Fruit fly (Drosophila melanogaster) whole organism, prepupa: Measurements from ENCODE around the gene CG12502.

Experiments used
- CG11902 ChIP-seq: fragments of 200-800 bp; sonication (Bioruptor generic); optimal IDR thresholded peaks from 3 replicates; lab custom pipeline; 2016; ENCODE audit warnings: missing biosample characterization, missing genetic modification characterization
- CG31627 ChIP-seq: fragments of 200-800 bp; sonication (Bioruptor generic); optimal IDR thresholded peaks from 3 replicates; lab custom pipeline; 2016; ENCODE audit warnings: missing biosample characterization, missing genetic modification characterization
- CG8319 ChIP-seq: fragments of 200-800 bp; sonication (Bioruptor generic); optimal IDR thresholded peaks from 3 replicates; lab custom pipeline; 2016; ENCODE audit warnings: missing biosample characterization, missing genetic modification characterization
- Eip93F ChIP-seq: fragments of 200-800 bp; sonication (Bioruptor generic); optimal IDR thresholded peaks from 2 replicates; lab custom pipeline; 2016; ENCODE audit warnings: missing biosample characterization, mild to moderate bottlenecking, missing genetic modification characterization
- Lpt ChIP-seq: fragments of 200-800 bp; sonication (Bioruptor generic); optimal IDR thresholded peaks from 3 replicates; lab custom pipeline; 2016; ENCODE audit warnings: missing biosample characterization, missing genetic modification characterization
- lz ChIP-seq: fragments of 200-800 bp; sonication (Bioruptor generic); optimal IDR thresholded peaks from 3 replicates; lab custom pipeline; 2016; ENCODE audit warnings: missing biosample characterization, missing genetic modification characterization
- salr ChIP-seq, 2 experiments: fragments of 200-800 bp; sonication (Bioruptor generic); optimal IDR thresholded peaks; 3 replicates each; lab custom pipeline; 2016 to 2018; ENCODE audit warnings: missing biosample characterization in 2 of 2, missing genetic modification characterization in 2 of 2, mild to moderate bottlenecking in 1 of 2

DNA sequence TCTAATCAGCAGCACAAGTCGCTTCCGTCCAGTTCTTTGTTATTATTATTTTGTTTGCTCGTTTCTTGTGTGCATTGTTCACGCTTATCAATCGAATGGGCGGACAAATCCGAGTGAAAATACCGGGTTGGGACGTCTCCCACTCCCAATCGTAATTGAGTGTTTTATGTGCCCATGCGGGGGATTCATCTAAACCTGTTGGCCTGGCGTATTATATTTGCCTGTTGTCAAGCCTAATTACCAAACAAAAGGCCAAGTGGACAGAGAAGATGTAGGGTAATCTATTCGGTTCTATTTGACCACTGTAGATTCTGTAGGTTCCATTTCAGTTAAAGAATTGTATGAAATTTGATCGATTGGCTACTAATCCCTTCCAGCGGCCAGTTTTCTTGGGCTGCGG is 10.9 kb downstream of the CG12502 start:
- TF ChIP-seq Lpt (GFP tag; lab: Kevin White, UChicago) (no peak), lz (GFP tag; lab: Kevin White, UChicago) (no peak), CG8319 (no peak), CG31627 (GFP tag; lab: Kevin White, UChicago) (no peak), Eip93F (no peak), salr (GFP tag; optimal IDR thresholded peaks at IDR 0.05; lab: Kevin White, UChicago) (no peak), CG11902 (GFP tag; lab: Kevin White, UChicago) (no peak)
